Worm (Caenorhabditis elegans): ENCODE results near the gene txbp-3.

The txbp-3 gene

ce11 chrIII:5024393-5024964 lies 22.8 kb downstream of the txbp-3 start, which contains the start of gene pcf-11 (continued):
- TF ChIP-seq aly-2 (tag; optimal IDR thresholded peaks at IDR 0.05): no peak
- no peak for TF ChIP-seq nhr-11 (tag; optimal IDR thresholded peaks at IDR 0.05)
- TF ChIP-seq mbf-1 (tag; optimal IDR thresholded peaks at IDR 0.05): no peak
- TF ChIP-seq mdl-1 (tag; optimal IDR thresholded peaks at IDR 0.05): peak; percentile 66 to 77
- peak; percentile 77 for TF ChIP-seq unc-55 (GFP tag; optimal IDR thresholded peaks at IDR 0.05)
- TF ChIP-seq nhr-21 (tag; optimal IDR thresholded peaks at IDR 0.05): no peak
- no peak for TF ChIP-seq nhr-6 (tag; optimal IDR thresholded peaks at IDR 0.05)
- peak; percentile 47 for TF ChIP-seq blmp-1 (tag; optimal IDR thresholded peaks at IDR 0.05; ENCODE audit: insufficient read depth)
- no peak for TF ChIP-seq R02D3.7 (tag; optimal IDR thresholded peaks at IDR 0.05)
- peak; percentile 31 for TF ChIP-seq mab-5 (tag; optimal IDR thresholded peaks at IDR 0.05)
- TF ChIP-seq elt-3 (tag; optimal IDR thresholded peaks at IDR 0.05): no peak
- peak; percentile 48 for TF ChIP-seq F13H6.1 (tag; optimal IDR thresholded peaks at IDR 0.05)
- peak; percentile 52 for TF ChIP-seq nhr-129 (tag; optimal IDR thresholded peaks at IDR 0.05)
- no peak for TF ChIP-seq ceh-16 (tag; optimal IDR thresholded peaks at IDR 0.05)
- no peak for TF ChIP-seq alr-1 (tag; optimal IDR thresholded peaks at IDR 0.05)
- TF ChIP-seq lin-39 (tag; optimal IDR thresholded peaks at IDR 0.05): no peak
- TF ChIP-seq nhr-77 (tag; optimal IDR thresholded peaks at IDR 0.05): no peak
- no peak for TF ChIP-seq skn-1 (tag; optimal IDR thresholded peaks at IDR 0.05)
- no peak for TF ChIP-seq ztf-4 (tag; optimal IDR thresholded peaks at IDR 0.05)
- peak; percentile 68 for TF ChIP-seq sem-4 (tag; optimal IDR thresholded peaks at IDR 0.05)
- TF ChIP-seq C34F6.9 (tag; optimal IDR thresholded peaks at IDR 0.05): peak; percentile 84
- peak; percentile 75 for TF ChIP-seq lin-11 (tag; optimal IDR thresholded peaks at IDR 0.05)
- TF ChIP-seq gmeb-1 (tag; optimal IDR thresholded peaks at IDR 0.05): peak; percentile 50
- no peak for TF ChIP-seq dmd-4 (tag; optimal IDR thresholded peaks at IDR 0.05)

- no peak for TF ChIP-seq crh-2 (tag; optimal IDR thresholded peaks at IDR 0.05)
- no peak for TF ChIP-seq unc-55 (GFP tag; optimal IDR thresholded peaks at IDR 0.05)
- no peak for TF ChIP-seq ztf-1 (GFP tag; conservative IDR thresholded peaks at IDR 0.05)
- TF ChIP-seq unc-62 (GFP tag; optimal IDR thresholded peaks at IDR 0.05): no peak
- no peak for TF ChIP-seq lsy-2 (tag; optimal IDR thresholded peaks at IDR 0.05)
- TF ChIP-seq fos-1 (tag; optimal IDR thresholded peaks at IDR 0.05): no peak
- no peak for TF ChIP-seq peb-1 (tag; optimal IDR thresholded peaks at IDR 0.05)
- no peak for TF ChIP-seq nhr-237 (tag; optimal IDR thresholded peaks at IDR 0.05)
- no peak for TF ChIP-seq gmeb-1 (tag; optimal IDR thresholded peaks at IDR 0.05)
- TF ChIP-seq sem-4 (tag; optimal IDR thresholded peaks at IDR 0.05): no peak
- TF ChIP-seq nhr-11 (tag; optimal IDR thresholded peaks at IDR 0.05): no peak
- TF ChIP-seq ZK546.5 (tag; optimal IDR thresholded peaks at IDR 0.05): no peak
- TF ChIP-seq nhr-25 (tag; optimal IDR thresholded peaks at IDR 0.05): no peak
These were observed 23.6 kb downstream of the txbp-3 start for ce11 chrIII:5023642-5024041.

ce11 chrIII:5022964-5023363 lies 24.3 kb downstream of the txbp-3 start, which contains the start of gene R144.13:
Gene R144.13 (plus strand): TSS chrIII:5023264.
- no peak for TF ChIP-seq sem-4 (tag; optimal IDR thresholded peaks at IDR 0.05)
- no peak for TF ChIP-seq lin-11 (tag; optimal IDR thresholded peaks at IDR 0.05)

ce11 chrIII:5021689-5022088 lies 25.6 kb downstream of the txbp-3 start, which contains the start of gene R144.3:
Gene R144.3 (plus strand): TSS chrIII:5021989.
- no peak for TF ChIP-seq sma-9 (GFP tag; optimal IDR thresholded peaks at IDR 0.05)
- TF ChIP-seq sma-9 (tag; optimal IDR thresholded peaks at IDR 0.05): no peak
- no peak for TF ChIP-seq dmd-4 (tag; optimal IDR thresholded peaks at IDR 0.05)
- TF ChIP-seq lin-39 (tag; optimal IDR thresholded peaks at IDR 0.05): no peak
- TF ChIP-seq snpc-4 (tag; optimal IDR thresholded peaks at IDR 0.05): no peak
- no peak for TF ChIP-seq nhr-77 (tag; optimal IDR thresholded peaks at IDR 0.05)
- no peak for TF ChIP-seq unc-55 (GFP tag; optimal IDR thresholded peaks at IDR 0.05)
- no peak for TF ChIP-seq ztf-4 (tag; optimal IDR thresholded peaks at IDR 0.05)
- TF ChIP-seq ZK546.5 (tag; optimal IDR thresholded peaks at IDR 0.05): no peak
- TF ChIP-seq nhr-23 (tag; optimal IDR thresholded peaks at IDR 0.05): no peak
- no peak for TF ChIP-seq lin-11 (tag; optimal IDR thresholded peaks at IDR 0.05)
- no peak for TF ChIP-seq nhr-129 (tag; optimal IDR thresholded peaks at IDR 0.05)
- TF ChIP-seq C34F6.9 (tag; optimal IDR thresholded peaks at IDR 0.05): no peak
- no peak for TF ChIP-seq nhr-25 (tag; optimal IDR thresholded peaks at IDR 0.05)
- TF ChIP-seq ceh-16 (tag; optimal IDR thresholded peaks at IDR 0.05): no peak
- TF ChIP-seq skn-1 (tag; optimal IDR thresholded peaks at IDR 0.05): no peak
- no peak for TF ChIP-seq nhr-6 (tag; optimal IDR thresholded peaks at IDR 0.05)
